Worm (Caenorhabditis elegans) whole organism, mixed stage, embryonic: ENCODE measurements around the gene F43G6.8.
A peak's percentile ranks its signal among the peaks of the same experiment; 100 is the strongest.

Experiments
- M03D4.4 ChIP-seq: sonication (generic microtip); optimal IDR thresholded peaks from 2 replicates; lab custom pipeline; 2017; ENCODE audit warnings: mild to moderate bottlenecking, missing genetic modification characterization, missing compliant biosample characterization
- bed-3 ChIP-seq: fragments of 200-800 bp; sonication (Bioruptor generic); optimal IDR thresholded peaks from 3 replicates; lab custom pipeline; 2018; ENCODE audit warnings: mild to moderate bottlenecking, missing genetic modification characterization, moderate library complexity, missing compliant biosample characterization
- blmp-1 ChIP-seq: fragments of 150-350 bp; optimal IDR thresholded peaks from 2 replicates; lab custom pipeline; 2014; ENCODE audit warnings: missing biosample characterization, missing genetic modification characterization
- ceh-39 ChIP-seq: fragments of 150-350 bp; optimal IDR thresholded peaks from 2 replicates; lab custom pipeline; 2014; ENCODE audit warnings: missing biosample characterization, missing genetic modification characterization
- ceh-43 ChIP-seq: fragments of 200-800 bp; sonication (Bioruptor generic); optimal IDR thresholded peaks from 2 replicates; lab custom pipeline; 2018; ENCODE audit warnings: mild to moderate bottlenecking, missing genetic modification characterization, moderate library complexity, missing compliant biosample characterization
- ceh-83 ChIP-seq: fragments of 200-800 bp; sonication (Bioruptor generic); optimal IDR thresholded peaks from 2 replicates; lab custom pipeline; 2018; ENCODE audit warnings: mild to moderate bottlenecking, missing genetic modification characterization, missing compliant biosample characterization
- ces-1 ChIP-seq: fragments of 150-350 bp; optimal IDR thresholded peaks from 2 replicates; lab custom pipeline; 2014; ENCODE audit warnings: missing biosample characterization, missing genetic modification reagents, missing genetic modification characterization
- cnd-1 ChIP-seq: fragments of 200-800 bp; sonication (Bioruptor generic); optimal IDR thresholded peaks from 2 replicates; lab custom pipeline; 2018; ENCODE audit warnings: mild to moderate bottlenecking, missing genetic modification characterization, missing compliant biosample characterization
- drap-1 ChIP-seq: fragments of 200-800 bp; sonication (Bioruptor generic); optimal IDR thresholded peaks from 3 replicates; lab custom pipeline; 2018; ENCODE audit warnings: mild to moderate bottlenecking, missing genetic modification characterization, missing compliant biosample characterization
- elt-1 ChIP-seq: sonication (generic microtip); optimal IDR thresholded peaks from 2 replicates; lab custom pipeline; 2017; ENCODE audit warnings: missing genetic modification characterization, mild to moderate bottlenecking, missing compliant biosample characterization, antibody characterized with exemption, moderate library complexity, borderline replicate concordance; ENCODE audit not compliant: insufficient read depth
- elt-3 ChIP-seq: fragments of 150-350 bp; optimal IDR thresholded peaks from 2 replicates; lab custom pipeline; 2014; ENCODE audit warnings: missing biosample characterization, missing genetic modification characterization
- flh-1 ChIP-seq: fragments of 200-800 bp; sonication (Bioruptor generic); optimal IDR thresholded peaks from 2 replicates; lab custom pipeline; 2018; ENCODE audit warnings: mild to moderate bottlenecking, missing genetic modification characterization, moderate library complexity, missing compliant biosample characterization
- ham-2 ChIP-seq: fragments of 200-800 bp; sonication (Bioruptor generic); optimal IDR thresholded peaks from 2 replicates; lab custom pipeline; 2018; ENCODE audit warnings: mild to moderate bottlenecking, missing genetic modification characterization, missing compliant biosample characterization
- hlh-1 ChIP-seq: fragments of 150-350 bp; optimal IDR thresholded peaks from 2 replicates; lab custom pipeline; 2014; ENCODE audit warnings: missing biosample characterization, missing genetic modification reagents, missing genetic modification characterization
- lin-13 ChIP-seq: fragments of 150-350 bp; optimal IDR thresholded peaks from 2 replicates; lab custom pipeline; 2014; ENCODE audit warnings: missing biosample characterization, missing genetic modification characterization
- lin-32 ChIP-seq: fragments of 200-800 bp; sonication (Bioruptor generic); optimal IDR thresholded peaks from 2 replicates; lab custom pipeline; 2018; ENCODE audit warnings: mild to moderate bottlenecking, missing genetic modification characterization, missing compliant biosample characterization
- lsy-2 ChIP-seq: fragments of 150-350 bp; optimal IDR thresholded peaks from 2 replicates; lab custom pipeline; 2014; ENCODE audit warnings: missing biosample characterization, missing genetic modification characterization
- mab-5 ChIP-seq: fragments of 150-350 bp; optimal IDR thresholded peaks from 2 replicates; lab custom pipeline; 2014; ENCODE audit warnings: missing biosample characterization, missing genetic modification characterization
- mep-1 ChIP-seq: fragments of 150-350 bp; optimal IDR thresholded peaks from 2 replicates; lab custom pipeline; 2017; ENCODE audit warnings: missing biosample characterization, missing genetic modification reagents, missing genetic modification characterization, inconsistent platforms
- mls-2 ChIP-seq: sonication (generic microtip); optimal IDR thresholded peaks from 2 replicates; lab custom pipeline; 2016; ENCODE audit warnings: mild to moderate bottlenecking, missing genetic modification characterization, moderate library complexity, missing compliant biosample characterization
- nhr-2 ChIP-seq: fragments of 150-350 bp; optimal IDR thresholded peaks from 2 replicates; lab custom pipeline; 2014; ENCODE audit warnings: missing biosample characterization, missing genetic modification characterization
- nhr-237 ChIP-seq: fragments of 150-350 bp; optimal IDR thresholded peaks from 2 replicates; lab custom pipeline; 2014; ENCODE audit warnings: missing biosample characterization, missing genetic modification characterization
- nhr-28 ChIP-seq: fragments of 150-350 bp; optimal IDR thresholded peaks from 2 replicates; lab custom pipeline; 2014; ENCODE audit warnings: missing biosample characterization, missing genetic modification characterization
- nhr-76 ChIP-seq: sonication (generic microtip); optimal IDR thresholded peaks from 2 replicates; lab custom pipeline; 2017; ENCODE audit warnings: missing biosample characterization, missing genetic modification characterization
- pha-4 ChIP-seq: fragments of 150-350 bp; optimal IDR thresholded peaks from 2 replicates; lab custom pipeline; 2018; ENCODE audit warnings: missing biosample characterization, missing genetic modification reagents, missing genetic modification characterization
- sem-2 ChIP-seq: fragments of 200-800 bp; sonication (Bioruptor generic); optimal IDR thresholded peaks from 2 replicates; lab custom pipeline; 2018; ENCODE audit warnings: mild to moderate bottlenecking, missing genetic modification characterization, missing compliant biosample characterization
- snpc-4 ChIP-seq: fragments of 150-350 bp; optimal IDR thresholded peaks from 2 replicates; lab custom pipeline; 2014; ENCODE audit warnings: missing biosample characterization, missing genetic modification characterization
- sptf-1 ChIP-seq: sonication (generic microtip); optimal IDR thresholded peaks from 2 replicates; lab custom pipeline; 2017; ENCODE audit warnings: mild to moderate bottlenecking, missing genetic modification characterization, moderate library complexity, missing compliant biosample characterization
- unc-120 ChIP-seq: sonication (generic microtip); optimal IDR thresholded peaks from 2 replicates; lab custom pipeline; 2017; ENCODE audit warnings: missing genetic modification characterization, missing compliant biosample characterization; ENCODE audit not compliant: poor library complexity, severe bottlenecking
- unc-39 ChIP-seq: fragments of 150-350 bp; optimal IDR thresholded peaks from 2 replicates; lab custom pipeline; 2014; ENCODE audit warnings: missing biosample characterization, missing genetic modification characterization
- unc-62 ChIP-seq: fragments of 150-350 bp; optimal IDR thresholded peaks from 2 replicates; lab custom pipeline; 2014; ENCODE audit warnings: missing biosample characterization, missing genetic modification reagents, missing genetic modification characterization
- zip-8 ChIP-seq: fragments of 150-350 bp; optimal IDR thresholded peaks from 2 replicates; lab custom pipeline; 2014; ENCODE audit warnings: missing biosample characterization, missing genetic modification characterization
- ztf-11 ChIP-seq: fragments of 150-350 bp; optimal IDR thresholded peaks from 2 replicates; lab custom pipeline; 2014; ENCODE audit warnings: missing biosample characterization, missing genetic modification characterization

The F43G6.8 gene

ce11 chrII:11794392-11794791 lies 19.5 kb downstream of the F43G6.8 start:
- TF ChIP-seq unc-62 (peak; percentile 26), ceh-43 (GFP tag; lab: Kevin White, UChicago) (no peak), nhr-28 (tag; lab: Kevin White, UChicago) (no peak), snpc-4 (tag; lab: Kevin White, UChicago) (no peak), mab-5 (tag; lab: Kevin White, UChicago) (no peak), lin-32 (GFP tag; lab: Kevin White, UChicago) (no peak), bed-3 (GFP tag; lab: Kevin White, UChicago) (no peak), drap-1 (no peak), ces-1 (GFP tag; lab: Kevin White, UChicago) (no peak), elt-1 (tag; lab: Kevin White, UChicago) (no peak), lsy-2 (tag; lab: Kevin White, UChicago) (no peak), blmp-1 (no peak), sem-2 (GFP tag; lab: Kevin White, UChicago) (no peak), elt-3 (tag; lab: Kevin White, UChicago) (no peak), ham-2 (GFP tag; lab: Kevin White, UChicago) (no peak), ceh-39 (tag; lab: Kevin White, UChicago) (no peak), mls-2 (tag; lab: Kevin White, UChicago) (no peak), pha-4 (no peak), sptf-1 (tag; lab: Kevin White, UChicago) (no peak), unc-120 (tag; lab: Kevin White, UChicago) (no peak), flh-1 (GFP tag; lab: Kevin White, UChicago) (no peak), cnd-1 (tag; lab: Kevin White, UChicago) (peak; percentile 56), hlh-1 (peak; percentile 37), nhr-237 (no peak), unc-39 (tag; lab: Kevin White, UChicago) (no peak), nhr-2 (peak; percentile 1)

ce11 chrII:11790458-11790857 lies 23.4 kb downstream of the F43G6.8 start, which contains the start of gene F43G6.4:
F43G6.4 (plus strand) TSS chrII:11790758.
- TF ChIP-seq unc-39 (tag; lab: Kevin White, UChicago) = no peak
- TF ChIP-seq hlh-1 = no peak
- no peak for TF ChIP-seq bed-3 (GFP tag; lab: Kevin White, UChicago)
- no peak for TF ChIP-seq snpc-4 (tag; lab: Kevin White, UChicago)
- TF ChIP-seq zip-8 (tag; lab: Kevin White, UChicago) = no peak
- TF ChIP-seq nhr-76 (tag; lab: Kevin White, UChicago) = no peak
- TF ChIP-seq unc-120 (tag; lab: Kevin White, UChicago) = no peak
- TF ChIP-seq mep-1 = no peak
- TF ChIP-seq lsy-2 (tag; lab: Kevin White, UChicago) = no peak
- TF ChIP-seq ztf-11 (tag; lab: Kevin White, UChicago) = no peak
- TF ChIP-seq mls-2 (tag; lab: Kevin White, UChicago) = no peak
- TF ChIP-seq nhr-237 = no peak
- TF ChIP-seq ceh-39 (tag; lab: Kevin White, UChicago) = no peak
- no peak for TF ChIP-seq lin-13
- TF ChIP-seq ces-1 (GFP tag; lab: Kevin White, UChicago) = no peak
- no peak for TF ChIP-seq ceh-83 (GFP tag; lab: Kevin White, UChicago)
- TF ChIP-seq elt-3 (tag; lab: Kevin White, UChicago) = no peak
- no peak for TF ChIP-seq sptf-1 (tag; lab: Kevin White, UChicago)

ce11 chrII:11788025-11788424 lies 25.9 kb downstream of the F43G6.8 start:
- no peak for TF ChIP-seq lin-32 (GFP tag; lab: Kevin White, UChicago)

- TF ChIP-seq lsy-2 (tag; lab: Kevin White, UChicago) = peak; percentile 86
- no peak for TF ChIP-seq M03D4.4 (tag; lab: Kevin White, UChicago)
Measured at ce11 chrII:11782493-11782892, 31.4 kb downstream of the F43G6.8 start, which contains the start of gene F43G6.16. F43G6.16 (minus strand) TSS chrII:11782633.
